Worm (Caenorhabditis elegans) whole organism, early embryonic: ENCODE data around the gene gex-5.

Source experiments
- B0310.2 ChIP-seq: sonication (generic microtip); optimal IDR thresholded peaks from 2 replicates; lab custom pipeline; 2016; ENCODE audit warnings: mild to moderate bottlenecking, missing genetic modification characterization, missing compliant biosample characterization
- F13C5.2 ChIP-seq: sonication (generic microtip); optimal IDR thresholded peaks from 2 replicates; lab custom pipeline; 2017; ENCODE audit warnings: mild to moderate bottlenecking, missing genetic modification characterization, inconsistent platforms, missing compliant biosample characterization
- aly-1 ChIP-seq: sonication (generic microtip); optimal IDR thresholded peaks from 2 replicates; lab custom pipeline; 2016; ENCODE audit warnings: missing genetic modification characterization, missing compliant biosample characterization
- ama-1 ChIP-seq: fragments of 150-350 bp; optimal IDR thresholded peaks from 2 replicates; lab custom pipeline; 2014
- ceh-36 ChIP-seq: sonication (generic microtip); optimal IDR thresholded peaks from 2 replicates; lab custom pipeline; 2016; ENCODE audit warnings: missing genetic modification characterization, inconsistent platforms, missing compliant biosample characterization
- flt-1 ChIP-seq: fragments of 200-800 bp; sonication (Bioruptor generic); IDR thresholded peaks from 2 replicates; pipeline ENCODE4 v1.3.6; 2022; ENCODE audit warnings: missing genetic modification characterization, missing compliant biosample characterization
- hmg-4 ChIP-seq: fragments of 200-800 bp; sonication (Bioruptor generic); optimal IDR thresholded peaks from 2 replicates; lab custom pipeline; 2018; ENCODE audit warnings: mild to moderate bottlenecking, missing genetic modification characterization, missing compliant biosample characterization
- hnd-1 ChIP-seq: sonication (generic microtip); optimal IDR thresholded peaks from 2 replicates; lab custom pipeline; 2016; ENCODE audit warnings: missing genetic modification characterization, missing compliant biosample characterization
- sea-1 ChIP-seq: fragments of 200-800 bp; sonication (Bioruptor generic); conservative IDR thresholded peaks from 2 replicates; pipeline ENCODE4 v1.3.6; 2022; ENCODE audit warnings: missing genetic modification characterization, missing compliant biosample characterization
- tbx-37 ChIP-seq: fragments of 200-800 bp; sonication (Bioruptor generic); conservative IDR thresholded peaks from 2 replicates; pipeline ENCODE4 v1.3.6; 2022; ENCODE audit warnings: missing genetic modification reagents, missing genetic modification characterization, missing compliant biosample characterization
- tra-4 ChIP-seq: sonication (generic microtip); optimal IDR thresholded peaks from 2 replicates; lab custom pipeline; 2017; ENCODE audit warnings: missing genetic modification characterization, missing compliant biosample characterization

ce11 chrIII:4748666-4749065 lies 33.1 kb downstream of the gex-5 start:
- TF ChIP-seq hmg-4 = no peak
- no peak for TF ChIP-seq flt-1 (GFP tag; lab: Robert Waterston, UW)
- no peak for TF ChIP-seq ama-1 (lab: Kevin White, UChicago)
- TF ChIP-seq tbx-37 = no peak
- TF ChIP-seq F13C5.2 (tag; lab: Kevin White, UChicago) = no peak
- no peak for TF ChIP-seq B0310.2 (tag; lab: Kevin White, UChicago)
- TF ChIP-seq aly-1 (tag; lab: Kevin White, UChicago) = no peak
- no peak for TF ChIP-seq tra-4 (tag; lab: Kevin White, UChicago)
- no peak for TF ChIP-seq hnd-1
- no peak for TF ChIP-seq ceh-36 (tag; lab: Kevin White, UChicago)
- no peak for TF ChIP-seq sea-1 (GFP tag; lab: Robert Waterston, UW)
